Worm (Caenorhabditis elegans): ENCODE results near the gene slc-5A12.

The slc-5A12 gene

ce11 chrIV:11911723-11912122 lies 25.5 kb upstream of the slc-5A12 start, which contains the start of gene VZK822L.2:
TSS of gene VZK822L.2 (plus strand) at chrIV:11912023.
- no peak for TF ChIP-seq ref-1 (GFP tag; conservative IDR thresholded peaks at IDR 0.05)
- TF ChIP-seq med-1 (GFP tag; optimal IDR thresholded peaks at IDR 0.05; ENCODE audit: insufficient read depth) = no peak
- no peak for TF ChIP-seq ztf-23 (GFP tag; IDR thresholded peaks at IDR 0.05)
- no peak for TF ChIP-seq flt-1 (GFP tag; IDR thresholded peaks at IDR 0.05)
- no peak for TF ChIP-seq klf-2 (GFP tag; conservative IDR thresholded peaks at IDR 0.05)
- TF ChIP-seq tab-1 (GFP tag; IDR thresholded peaks at IDR 0.05) = no peak
- no peak for TF ChIP-seq ztf-29 (GFP tag; IDR thresholded peaks at IDR 0.05)
- no peak for TF ChIP-seq T22C8.4 (GFP tag; IDR thresholded peaks at IDR 0.05)
- no peak for TF ChIP-seq cog-1 (tag; optimal IDR thresholded peaks at IDR 0.05)

- no peak for TF ChIP-seq tab-1 (GFP tag; IDR thresholded peaks at IDR 0.05)
- no peak for TF ChIP-seq med-1 (GFP tag; optimal IDR thresholded peaks at IDR 0.05; ENCODE audit: insufficient read depth)
- TF ChIP-seq cog-1 (tag; optimal IDR thresholded peaks at IDR 0.05) = no peak
- no peak for TF ChIP-seq flt-1 (GFP tag; IDR thresholded peaks at IDR 0.05)
- TF ChIP-seq klf-2 (GFP tag; conservative IDR thresholded peaks at IDR 0.05) = no peak
- no peak for TF ChIP-seq ztf-29 (GFP tag; IDR thresholded peaks at IDR 0.05)
- TF ChIP-seq ref-1 (GFP tag; conservative IDR thresholded peaks at IDR 0.05) = no peak
- no peak for TF ChIP-seq T22C8.4 (GFP tag; IDR thresholded peaks at IDR 0.05)
Measured at ce11 chrIV:11913295-11913940, 23.8 kb upstream of the slc-5A12 start.

DNA sequence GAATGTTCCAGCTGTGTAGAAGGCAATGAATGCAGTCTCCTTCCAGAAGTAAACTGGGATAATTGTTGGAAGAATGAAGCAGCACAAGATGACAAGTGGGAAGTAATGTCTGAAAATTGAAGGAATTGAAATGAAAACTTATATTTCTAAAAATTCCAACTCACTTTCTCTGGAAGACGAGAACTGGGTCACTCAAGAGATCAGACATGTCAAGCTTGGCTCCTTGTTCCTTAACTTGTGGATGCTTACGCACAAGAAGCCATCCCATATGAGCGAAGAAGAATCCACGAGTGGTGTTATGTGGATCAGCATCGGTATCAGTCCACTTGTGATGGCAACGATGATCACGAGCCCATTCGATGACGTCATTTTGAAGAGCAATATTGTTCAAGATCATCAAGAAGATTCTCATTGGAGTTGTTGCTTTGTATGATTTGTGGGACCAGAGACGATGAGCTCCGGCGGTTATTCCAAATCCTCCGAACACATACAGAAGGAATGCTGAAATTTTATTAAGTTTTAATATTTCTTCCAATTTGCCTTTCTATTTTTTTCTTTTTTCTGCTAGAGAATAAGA lies 22.9 kb upstream of the slc-5A12 start:
- no peak for TF ChIP-seq flt-1 (GFP tag; IDR thresholded peaks at IDR 0.05)
- TF ChIP-seq T22C8.4 (GFP tag; IDR thresholded peaks at IDR 0.05) = no peak
- no peak for TF ChIP-seq ztf-29 (GFP tag; IDR thresholded peaks at IDR 0.05)
- TF ChIP-seq cog-1 (tag; optimal IDR thresholded peaks at IDR 0.05) = no peak
- no peak for TF ChIP-seq tab-1 (GFP tag; IDR thresholded peaks at IDR 0.05)
- TF ChIP-seq med-1 (GFP tag; optimal IDR thresholded peaks at IDR 0.05; ENCODE audit: insufficient read depth) = no peak
- no peak for TF ChIP-seq ref-1 (GFP tag; conservative IDR thresholded peaks at IDR 0.05)
- TF ChIP-seq klf-2 (GFP tag; conservative IDR thresholded peaks at IDR 0.05) = no peak
- no peak for TF ChIP-seq ztf-23 (GFP tag; IDR thresholded peaks at IDR 0.05)

DNA sequence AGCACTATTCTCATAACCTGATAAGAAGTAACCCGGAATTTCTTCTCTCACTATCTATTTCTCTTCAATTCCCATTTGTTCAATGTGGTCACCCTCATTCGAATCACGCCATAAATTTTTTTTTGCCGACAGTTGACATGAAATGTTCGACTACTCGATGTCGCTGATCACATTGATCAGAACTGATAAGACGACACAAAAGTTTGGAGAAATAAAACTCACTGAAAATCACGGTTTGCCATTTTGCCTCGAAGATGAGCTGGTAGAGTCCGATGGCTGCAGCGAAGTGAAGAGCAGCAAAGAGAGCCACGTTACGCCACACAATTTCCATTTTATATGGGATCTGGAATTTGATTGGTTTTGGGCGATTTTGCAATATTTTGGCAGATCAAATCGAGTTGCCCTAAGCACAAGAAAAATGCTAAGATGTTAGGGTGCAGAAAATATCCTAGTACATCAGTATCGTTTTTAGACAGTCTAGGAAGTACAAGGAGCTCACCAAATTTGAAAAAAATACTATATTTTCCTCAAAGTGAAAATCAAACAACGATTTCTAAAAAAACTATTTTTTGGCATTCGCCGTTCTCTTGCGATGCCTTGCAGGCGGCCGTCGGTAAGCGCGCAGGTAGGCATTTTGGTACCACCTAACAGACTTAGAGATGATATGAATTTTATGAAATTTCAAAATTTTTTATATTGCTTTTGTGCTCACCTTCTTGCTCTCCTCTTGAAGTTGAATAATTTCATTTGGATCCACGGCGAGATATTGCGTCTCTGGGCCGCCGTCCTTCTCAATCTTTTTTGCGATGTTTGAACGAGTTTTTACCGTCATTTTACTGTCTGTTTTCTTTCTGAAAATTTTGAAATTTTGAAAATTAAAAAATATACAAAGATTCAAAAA lies 22.1 kb upstream of the slc-5A12 start, which contains the start of gene fat-6:
TSS of gene fat-6 (minus strand) at position 851 of the 901 bp plus-strand sequence.
- TF ChIP-seq ztf-23 (GFP tag; IDR thresholded peaks at IDR 0.05) (no peak), flt-1 (GFP tag; IDR thresholded peaks at IDR 0.05) (no peak), T22C8.4 (GFP tag; IDR thresholded peaks at IDR 0.05) (no peak), ref-1 (GFP tag; conservative IDR thresholded peaks at IDR 0.05) (no peak), med-1 (GFP tag; optimal IDR thresholded peaks at IDR 0.05; ENCODE audit: insufficient read depth) (no peak), cog-1 (tag; optimal IDR thresholded peaks at IDR 0.05) (no peak), klf-2 (GFP tag; conservative IDR thresholded peaks at IDR 0.05) (no peak), tab-1 (GFP tag; IDR thresholded peaks at IDR 0.05) (no peak), ztf-29 (GFP tag; IDR thresholded peaks at IDR 0.05) (no peak)

ce11 chrIV:11915768-11916453 lies 21.3 kb upstream of the slc-5A12 start, which contains the start of gene ZK822.9:
TSS of gene ZK822.9 (plus strand) at chrIV:11915947.
- TF ChIP-seq klf-2 (GFP tag; conservative IDR thresholded peaks at IDR 0.05) (no peak), ref-1 (GFP tag; conservative IDR thresholded peaks at IDR 0.05) (no peak), tab-1 (GFP tag; IDR thresholded peaks at IDR 0.05) (no peak), ztf-29 (GFP tag; IDR thresholded peaks at IDR 0.05) (no peak), T22C8.4 (GFP tag; IDR thresholded peaks at IDR 0.05) (no peak), ztf-23 (GFP tag; IDR thresholded peaks at IDR 0.05) (no peak), flt-1 (GFP tag; IDR thresholded peaks at IDR 0.05) (no peak), med-1 (GFP tag; optimal IDR thresholded peaks at IDR 0.05; ENCODE audit: insufficient read depth) (no peak), cog-1 (tag; optimal IDR thresholded peaks at IDR 0.05) (no peak)

DNA sequence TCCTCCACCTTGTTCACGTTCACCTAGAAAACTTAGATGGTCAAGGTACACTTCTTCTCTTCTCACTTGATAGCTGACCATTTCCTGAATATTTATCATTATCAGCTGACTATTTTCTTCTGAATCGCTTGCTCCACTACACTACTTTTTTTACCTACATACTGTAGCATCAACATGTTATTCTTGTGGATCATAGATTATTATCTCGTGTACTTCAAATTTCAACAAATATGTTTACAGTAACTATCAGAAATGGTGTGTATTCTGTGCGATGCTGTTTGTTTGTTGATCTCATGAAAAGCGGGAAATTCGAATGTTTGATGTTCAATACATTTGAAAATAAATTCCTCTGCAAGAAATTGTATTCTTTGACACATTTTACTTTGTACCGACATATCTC lies 20.3 kb upstream of the slc-5A12 start, which contains the start of gene ZK822.10:
TSS of gene ZK822.10 (plus strand) at position 231 of the 400 bp plus-strand sequence.
- no peak for TF ChIP-seq ztf-29 (GFP tag; IDR thresholded peaks at IDR 0.05)
- TF ChIP-seq T22C8.4 (GFP tag; IDR thresholded peaks at IDR 0.05) = no peak
- TF ChIP-seq tab-1 (GFP tag; IDR thresholded peaks at IDR 0.05) = no peak
- TF ChIP-seq ztf-23 (GFP tag; IDR thresholded peaks at IDR 0.05) = no peak
- TF ChIP-seq flt-1 (GFP tag; IDR thresholded peaks at IDR 0.05) = no peak
- no peak for TF ChIP-seq med-1 (GFP tag; optimal IDR thresholded peaks at IDR 0.05; ENCODE audit: insufficient read depth)
- TF ChIP-seq cog-1 (tag; optimal IDR thresholded peaks at IDR 0.05) = no peak
- TF ChIP-seq klf-2 (GFP tag; conservative IDR thresholded peaks at IDR 0.05) = no peak
- TF ChIP-seq ref-1 (GFP tag; conservative IDR thresholded peaks at IDR 0.05) = no peak

DNA sequence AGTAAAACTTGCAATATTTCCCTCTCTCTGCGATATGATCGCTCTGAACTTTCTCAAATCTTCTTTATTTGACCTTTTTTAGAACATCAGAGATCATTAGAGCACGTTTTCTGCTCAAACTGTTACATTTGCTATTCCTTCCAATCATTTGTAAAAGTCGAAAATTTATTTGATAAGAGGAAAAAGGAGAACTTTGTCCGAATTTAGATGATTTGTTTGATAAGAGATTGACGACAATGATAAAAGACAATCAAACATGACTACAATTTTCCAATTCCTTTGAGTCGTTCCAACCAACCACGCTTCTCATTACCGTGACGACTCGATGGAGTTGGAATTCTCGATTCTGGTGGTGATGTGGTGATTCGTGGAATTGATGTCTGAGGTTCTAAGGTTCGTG lies 19.3 kb upstream of the slc-5A12 start:
- no peak for TF ChIP-seq klf-2 (GFP tag; conservative IDR thresholded peaks at IDR 0.05)
- no peak for TF ChIP-seq cog-1 (tag; optimal IDR thresholded peaks at IDR 0.05)
- TF ChIP-seq ztf-29 (GFP tag; IDR thresholded peaks at IDR 0.05) = no peak
- no peak for TF ChIP-seq flt-1 (GFP tag; IDR thresholded peaks at IDR 0.05)
- TF ChIP-seq T22C8.4 (GFP tag; IDR thresholded peaks at IDR 0.05) = no peak
- TF ChIP-seq med-1 (GFP tag; optimal IDR thresholded peaks at IDR 0.05; ENCODE audit: insufficient read depth) = no peak
- no peak for TF ChIP-seq tab-1 (GFP tag; IDR thresholded peaks at IDR 0.05)
- no peak for TF ChIP-seq ref-1 (GFP tag; conservative IDR thresholded peaks at IDR 0.05)
- no peak for TF ChIP-seq ztf-23 (GFP tag; IDR thresholded peaks at IDR 0.05)

- no peak for TF ChIP-seq tab-1 (GFP tag; IDR thresholded peaks at IDR 0.05)
- no peak for TF ChIP-seq ref-1 (GFP tag; conservative IDR thresholded peaks at IDR 0.05)
- TF ChIP-seq flt-1 (GFP tag; IDR thresholded peaks at IDR 0.05) = no peak
- TF ChIP-seq ztf-23 (GFP tag; IDR thresholded peaks at IDR 0.05) = no peak
- no peak for TF ChIP-seq T22C8.4 (GFP tag; IDR thresholded peaks at IDR 0.05)
- TF ChIP-seq klf-2 (GFP tag; conservative IDR thresholded peaks at IDR 0.05) = no peak
- no peak for TF ChIP-seq cog-1 (tag; optimal IDR thresholded peaks at IDR 0.05)
- no peak for TF ChIP-seq med-1 (GFP tag; optimal IDR thresholded peaks at IDR 0.05; ENCODE audit: insufficient read depth)
- no peak for TF ChIP-seq ztf-29 (GFP tag; IDR thresholded peaks at IDR 0.05)
Measured at ce11 chrIV:11919067-11919466, 18.2 kb upstream of the slc-5A12 start.

All from whole organism, midembryonic.